Fruit fly (Drosophila melanogaster): Measurements from ENCODE around the gene PolG1.

dm6 chr2L:13841508-13841907, 13.9 kb upstream of the PolG1 start, which contains the start of gene CG33307:
- TF ChIP-seq CG3065 (GFP tag; optimal IDR thresholded peaks at IDR 0.05) = no peak
- no peak for TF ChIP-seq wdn (GFP tag; IDR thresholded peaks at IDR 0.05)
- no peak for TF ChIP-seq CG1024 (GFP tag; IDR thresholded peaks at IDR 0.05)
- TF ChIP-seq D19A (tag; optimal IDR thresholded peaks at IDR 0.05) = no peak
- TF ChIP-seq Hr39 (optimal IDR thresholded peaks at IDR 0.05) = no peak
- no peak for TF ChIP-seq jing (GFP tag; optimal IDR thresholded peaks at IDR 0.05)
- no peak for TF ChIP-seq CG12236 (GFP tag; optimal IDR thresholded peaks at IDR 0.05)
- TF ChIP-seq CG13424 (tag; optimal IDR thresholded peaks at IDR 0.05) = no peak
- TF ChIP-seq slp2 (GFP tag; optimal IDR thresholded peaks at IDR 0.05) = no peak
- TF ChIP-seq Fer2 (tag; optimal IDR thresholded peaks at IDR 0.05) = no peak

Data from whole organism, embryonic.